Worm (Caenorhabditis elegans) whole organism, L4 larva: ENCODE measurements around the gene str-87.

ENCODE experiments used
- D1046.2 ChIP-seq: fragments of 200-800 bp; sonication (Bioruptor generic); IDR thresholded peaks from 2 replicates; pipeline ENCODE4 v1.3.6; 2022; ENCODE audit warnings: missing genetic modification characterization, missing compliant biosample characterization
- F10B5.3 ChIP-seq: sonication (generic microtip); optimal IDR thresholded peaks from 2 replicates; lab custom pipeline; 2016; ENCODE audit warnings: mild to moderate bottlenecking, missing genetic modification characterization, missing compliant biosample characterization
- F26F4.8 ChIP-seq: fragments of 200-800 bp; sonication (Bioruptor generic); conservative IDR thresholded peaks from 2 replicates; pipeline ENCODE4 v1.3.6; 2022; ENCODE audit warnings: missing genetic modification characterization, missing compliant biosample characterization
- F44E2.7 ChIP-seq: fragments of 200-800 bp; sonication (Bioruptor generic); IDR thresholded peaks from 2 replicates; pipeline ENCODE4 v2.1.2; 2022; ENCODE audit warnings: missing genetic modification characterization, missing compliant biosample characterization
- R02D3.7 ChIP-seq: fragments of 150-350 bp; sonication (generic microtip); optimal IDR thresholded peaks from 3 replicates; lab custom pipeline; 2014; ENCODE audit warnings: missing biosample characterization, missing genetic modification characterization
- T26A8.4 ChIP-seq: fragments of 200-800 bp; sonication (Bioruptor generic); IDR thresholded peaks from 2 replicates; pipeline ENCODE4 v1.3.6; 2022; ENCODE audit warnings: missing genetic modification characterization, missing compliant biosample characterization
- Y48G9A.11 ChIP-seq: fragments of 200-800 bp; sonication (Bioruptor generic); IDR thresholded peaks from 2 replicates; pipeline ENCODE4 v1.3.6; 2022; ENCODE audit warnings: missing genetic modification reagents, missing genetic modification characterization, missing compliant biosample characterization
- ZK546.5 ChIP-seq, 2 experiments: sonication (generic microtip); optimal IDR thresholded peaks; 2 replicates each; lab custom pipeline; 2017; ENCODE audit warnings: missing biosample characterization in 2 of 2, missing genetic modification characterization in 2 of 2
- aha-1 ChIP-seq: fragments of 150-350 bp; peaks from one replicate; lab custom pipeline; 2014; ENCODE audit warnings: missing biosample characterization, missing genetic modification characterization
- ama-1 ChIP-seq: fragments of 150-350 bp; optimal IDR thresholded peaks from 2 replicates; lab custom pipeline; 2014; ENCODE audit warnings: inconsistent platforms, mixed read lengths
- attf-4 ChIP-seq: sonication (generic microtip); optimal IDR thresholded peaks from 3 replicates; lab custom pipeline; 2017; ENCODE audit warnings: missing biosample characterization, missing genetic modification characterization
- ceh-32 ChIP-seq: sonication (generic microtip); optimal IDR thresholded peaks from 2 replicates; lab custom pipeline; 2016; ENCODE audit warnings: mild to moderate bottlenecking, missing genetic modification characterization, missing compliant biosample characterization; ENCODE audit not compliant: poor library complexity
- ceh-44 ChIP-seq: fragments of 200-800 bp; sonication (Bioruptor generic); IDR thresholded peaks from 2 replicates; pipeline ENCODE4 v1.3.6; 2022; ENCODE audit warnings: missing genetic modification reagents, missing genetic modification characterization, missing compliant biosample characterization
- ces-1 ChIP-seq: fragments of 150-350 bp; sonication (generic microtip); optimal IDR thresholded peaks from 4 replicates; lab custom pipeline; 2014; ENCODE audit warnings: missing biosample characterization, missing genetic modification reagents, missing genetic modification characterization
- cey-2 ChIP-seq: sonication (generic microtip); optimal IDR thresholded peaks from 3 replicates; lab custom pipeline; 2017; ENCODE audit warnings: missing genetic modification characterization, mild to moderate bottlenecking, missing compliant biosample characterization, antibody characterized with exemption, borderline replicate concordance; ENCODE audit not compliant: insufficient read depth
- dmd-8 ChIP-seq: fragments of 200-800 bp; sonication (Bioruptor generic); IDR thresholded peaks from 2 replicates; pipeline ENCODE4 v1.3.6; 2022; ENCODE audit warnings: missing genetic modification characterization, missing compliant biosample characterization
- dpl-1 ChIP-seq: fragments of 150-350 bp; optimal IDR thresholded peaks from 2 replicates; lab custom pipeline; 2014; ENCODE audit warnings: missing biosample characterization, missing genetic modification reagents, missing genetic modification characterization
- duxl-1 ChIP-seq: sonication (generic microtip); optimal IDR thresholded peaks from 2 replicates; lab custom pipeline; 2016; ENCODE audit warnings: mild to moderate bottlenecking, missing genetic modification characterization, moderate library complexity, missing compliant biosample characterization; ENCODE audit not compliant: poor library complexity
- egl-27 ChIP-seq: sonication (generic microtip); optimal IDR thresholded peaks from 3 replicates; lab custom pipeline; 2017; ENCODE audit warnings: missing biosample characterization, missing genetic modification reagents, missing genetic modification characterization
- fos-1 ChIP-seq: fragments of 150-350 bp; optimal IDR thresholded peaks from 2 replicates; lab custom pipeline; 2014; ENCODE audit warnings: missing biosample characterization, missing genetic modification characterization
- gei-8 ChIP-seq: fragments of 200-800 bp; sonication (Bioruptor generic); optimal IDR thresholded peaks from 2 replicates; lab custom pipeline; 2018; ENCODE audit warnings: mild to moderate bottlenecking, missing genetic modification characterization, missing compliant biosample characterization
- hif-1 ChIP-seq, 2 experiments: sonication (generic microtip); optimal IDR thresholded peaks; 2 replicates each; lab custom pipeline; 2016 to 2017; ENCODE audit warnings: missing compliant biosample characterization in 2 of 2, missing genetic modification characterization in 2 of 2, missing genetic modification reagents in 2 of 2, missing genotype in 2 of 2, mild to moderate bottlenecking in 1 of 2
- jun-1 ChIP-seq: fragments of 150-350 bp; optimal IDR thresholded peaks from 2 replicates; lab custom pipeline; 2014; ENCODE audit warnings: missing biosample characterization, missing genetic modification reagents, missing genetic modification characterization
- lim-7 ChIP-seq: fragments of 200-800 bp; sonication (Bioruptor generic); IDR thresholded peaks from 2 replicates; pipeline ENCODE4 v1.3.6; 2022; ENCODE audit warnings: missing genetic modification characterization, missing compliant biosample characterization
- lin-1 ChIP-seq: fragments of 200-800 bp; sonication (Bioruptor generic); IDR thresholded peaks from 2 replicates; pipeline ENCODE4 v1.3.6; 2022; ENCODE audit warnings: missing genetic modification reagents, missing genetic modification characterization, missing compliant biosample characterization
- lin-15B ChIP-seq: fragments of 150-350 bp; sonication (generic microtip); optimal IDR thresholded peaks from 3 replicates; lab custom pipeline; 2014; ENCODE audit warnings: missing biosample characterization, missing genetic modification characterization
- lin-38 ChIP-seq: fragments of 200-800 bp; sonication (Bioruptor generic); IDR thresholded peaks from 2 replicates; pipeline ENCODE4 v1.3.6; 2022; ENCODE audit warnings: missing genetic modification reagents, missing genetic modification characterization, missing compliant biosample characterization
- lsy-2 ChIP-seq, 2 experiments: fragments of 150-350 bp in 1 of 2; sonication (generic microtip) in 1 of 2; optimal IDR thresholded peaks; 2 replicates each; lab custom pipeline; 2014 to 2017; ENCODE audit warnings: missing biosample characterization in 2 of 2, missing genetic modification characterization in 2 of 2
- madf-5 ChIP-seq, 2 experiments: fragments of 200-800 bp; sonication (Bioruptor generic); IDR thresholded peaks; 2 replicates each; pipeline ENCODE4 v1.3.6; 2022; ENCODE audit warnings: missing compliant biosample characterization in 2 of 2, missing genetic modification characterization in 2 of 2
- madf-9 ChIP-seq: fragments of 200-800 bp; sonication (Bioruptor generic); conservative IDR thresholded peaks from 2 replicates; pipeline ENCODE4 v1.3.6; 2022; ENCODE audit warnings: missing genetic modification reagents, missing genetic modification characterization, missing compliant biosample characterization
- mep-1 ChIP-seq: fragments of 150-350 bp; sonication (generic microtip); optimal IDR thresholded peaks from 3 replicates; lab custom pipeline; 2014; ENCODE audit warnings: missing biosample characterization, missing genetic modification characterization
- mxl-2 ChIP-seq: fragments of 200-800 bp; sonication (Bioruptor generic); conservative IDR thresholded peaks from 2 replicates; pipeline ENCODE4 v1.3.6; 2022; ENCODE audit warnings: missing genetic modification reagents, missing genetic modification characterization, missing compliant biosample characterization
- nhr-102 ChIP-seq: sonication (generic microtip); optimal IDR thresholded peaks from 2 replicates; lab custom pipeline; 2016; ENCODE audit warnings: mild to moderate bottlenecking, missing genetic modification characterization, moderate library complexity, missing compliant biosample characterization
- nhr-11 ChIP-seq: fragments of 150-350 bp; optimal IDR thresholded peaks from 2 replicates; lab custom pipeline; 2014; ENCODE audit warnings: missing biosample characterization, missing genetic modification characterization
- nhr-237 ChIP-seq: sonication (generic microtip); optimal IDR thresholded peaks from 2 replicates; lab custom pipeline; 2017; ENCODE audit warnings: missing biosample characterization, missing genetic modification characterization
- nhr-28 ChIP-seq: fragments of 150-350 bp; optimal IDR thresholded peaks from 2 replicates; lab custom pipeline; 2014; ENCODE audit warnings: missing biosample characterization, missing genetic modification characterization
- nhr-41 ChIP-seq: fragments of 200-800 bp; sonication (Bioruptor generic); IDR thresholded peaks from 2 replicates; pipeline ENCODE4 v1.3.6; 2022; ENCODE audit warnings: missing genetic modification reagents, missing genetic modification characterization, missing compliant biosample characterization
- nhr-42 ChIP-seq: fragments of 200-800 bp; sonication (Bioruptor generic); IDR thresholded peaks from 2 replicates; pipeline ENCODE4 v1.3.6; 2022; ENCODE audit warnings: missing genetic modification characterization, missing compliant biosample characterization
- nhr-48 ChIP-seq: sonication (generic microtip); optimal IDR thresholded peaks from 2 replicates; lab custom pipeline; 2016; ENCODE audit warnings: mild to moderate bottlenecking, missing genetic modification characterization, missing compliant biosample characterization
- php-3 ChIP-seq: fragments of 200-800 bp; sonication (Bioruptor generic); IDR thresholded peaks from 2 replicates; pipeline ENCODE4 v1.3.6; 2022; ENCODE audit warnings: missing genetic modification reagents, missing genetic modification characterization, missing compliant biosample characterization
- saeg-2 ChIP-seq: fragments of 200-800 bp; sonication (Bioruptor generic); IDR thresholded peaks from 2 replicates; pipeline ENCODE4 v1.3.6; 2022; ENCODE audit warnings: missing genetic modification reagents, missing genetic modification characterization, missing compliant biosample characterization
- snpc-1.2 ChIP-seq: fragments of 200-800 bp; sonication (Bioruptor generic); IDR thresholded peaks from 2 replicates; pipeline ENCODE4 v1.3.6; 2022; ENCODE audit warnings: missing genetic modification reagents, missing genetic modification characterization, missing compliant biosample characterization
- spr-3 ChIP-seq: fragments of 200-800 bp; sonication (Bioruptor generic); optimal IDR thresholded peaks from 2 replicates; lab custom pipeline; 2018; ENCODE audit warnings: mild to moderate bottlenecking, missing genetic modification characterization, missing compliant biosample characterization
- unc-62 ChIP-seq, 3 experiments: fragments of 150-350 bp in 1 of 3; sonication (generic microtip); optimal IDR thresholded peaks in 2 of 3; peaks in 1 of 3; 1 replicate in 1 of 3; 2 replicates in 2 of 3; lab custom pipeline; 2014 to 2017; ENCODE audit warnings: missing biosample characterization in 3 of 3, missing genetic modification characterization in 3 of 3, missing genetic modification reagents in 3 of 3, missing genotype in 1 of 3
- vab-7 ChIP-seq: fragments of 200-800 bp; sonication (Bioruptor generic); IDR thresholded peaks from 2 replicates; pipeline ENCODE4 v1.3.6; 2022; ENCODE audit warnings: missing genetic modification reagents, missing genetic modification characterization, missing compliant biosample characterization
- zfp-2 ChIP-seq: sonication (generic microtip); optimal IDR thresholded peaks from 2 replicates; lab custom pipeline; 2016; ENCODE audit warnings: mild to moderate bottlenecking, missing genetic modification characterization, missing compliant biosample characterization
- zip-2 ChIP-seq: fragments of 150-350 bp; optimal IDR thresholded peaks from 2 replicates; lab custom pipeline; 2014; ENCODE audit warnings: missing biosample characterization, missing genetic modification characterization
- ztf-7 ChIP-seq: fragments of 150-350 bp; optimal IDR thresholded peaks from 2 replicates; lab custom pipeline; 2014; ENCODE audit warnings: missing biosample characterization, missing genetic modification characterization

str-87 gene

DNA sequence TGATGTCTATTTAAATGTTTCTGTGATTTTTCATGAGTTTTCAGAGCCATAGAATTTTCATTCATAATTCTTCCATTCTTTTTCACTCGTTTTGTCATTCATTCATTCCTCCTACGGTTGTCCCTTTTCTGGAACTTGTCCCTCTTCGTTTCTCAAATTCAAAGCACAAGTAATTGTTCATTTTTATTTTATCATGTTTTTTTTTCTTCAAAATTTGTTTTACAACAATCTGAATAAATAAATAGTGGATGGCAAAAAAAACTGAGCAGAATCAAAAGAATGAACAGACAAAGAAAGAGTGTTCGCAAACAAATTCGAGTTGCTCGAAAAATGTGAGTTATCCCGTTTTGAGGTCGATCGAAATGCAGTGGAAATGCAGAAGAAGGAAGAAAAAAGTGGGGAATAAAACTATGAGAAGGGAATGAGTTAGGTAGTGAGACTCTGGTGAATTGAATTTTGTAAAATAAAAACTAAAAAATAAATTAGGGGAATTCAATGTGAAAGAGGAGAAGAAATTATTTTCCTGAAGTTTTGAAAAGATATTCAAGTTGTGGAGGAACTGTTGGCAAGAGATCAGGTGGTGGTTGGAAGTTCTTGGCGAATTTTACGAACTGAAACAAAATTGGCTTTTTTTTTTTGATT, 48.5 kb downstream of the str-87 start (continued):
- TF ChIP-seq saeg-2 (GFP tag; lab: Robert Waterston, UW) (no peak), ceh-32 (no peak), lin-38 (peak; percentile 29; the same call in 1 of the 2 replicates), ama-1 (lab: Kevin White, UChicago) (peak; percentile 59), fos-1 (no peak), lin-15B (no peak), duxl-1 (no peak), ZK546.5 (tag; optimal IDR thresholded peaks at IDR 0.05; lab: Kevin White, UChicago) (no peak), R02D3.7 (tag; lab: Kevin White, UChicago) (no peak), attf-4 (no peak), nhr-11 (no peak), gei-8 (GFP tag; lab: Kevin White, UChicago) (no peak), madf-5 (GFP tag; IDR thresholded peaks at IDR 0.05; lab: Robert Waterston, UW) (no peak), F10B5.3 (no peak), php-3 (0 out of 2 replicates have a peak, but pooled peaks have one; percentile 48), mep-1 (tag; lab: Kevin White, UChicago) (peak; percentile 44), D1046.2 (GFP tag; lab: Robert Waterston, UW) (no peak), nhr-237 (tag; lab: Kevin White, UChicago) (no peak), zip-2 (peak; percentile 55), spr-3 (GFP tag; lab: Kevin White, UChicago) (no peak), snpc-1.2 (GFP tag; lab: Robert Waterston, UW) (no peak), hif-1 (tag; optimal IDR thresholded peaks at IDR 0.05; lab: Kevin White, UChicago) (no peak), nhr-48 (tag; lab: Kevin White, UChicago) (no peak), lim-7 (GFP tag; lab: Robert Waterston, UW) (0 out of 2 replicates have a peak, but pooled peaks have one; percentile 35), nhr-28 (tag; lab: Kevin White, UChicago) (no peak)

DNA sequence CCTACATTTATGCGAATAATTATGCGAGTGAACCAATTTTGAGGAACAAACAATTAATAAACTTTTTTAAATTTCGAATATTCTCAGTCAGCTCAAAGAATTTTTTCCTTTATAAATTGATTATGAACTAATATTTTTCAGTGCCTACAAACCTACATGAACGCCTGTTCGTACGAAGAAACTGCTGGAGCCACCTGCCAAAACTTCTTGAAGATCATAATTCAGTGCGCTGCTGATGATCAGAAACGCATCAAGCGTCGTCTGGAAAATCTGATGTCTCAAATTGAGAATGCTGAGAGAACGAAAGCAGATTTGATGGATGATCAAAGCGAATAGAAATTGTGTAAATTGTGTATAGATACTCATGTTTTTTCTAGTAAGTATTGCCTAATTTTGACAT, 49.1 kb downstream of the str-87 start:
- TF ChIP-seq zfp-2 (tag; lab: Kevin White, UChicago) (no peak), lin-1 (no peak), F26F4.8 (GFP tag; lab: Robert Waterston, UW) (no peak), jun-1 (tag; lab: Kevin White, UChicago) (no peak), nhr-41 (no peak), lsy-2 (tag; optimal IDR thresholded peaks at IDR 0.05; lab: Kevin White, UChicago) (no peak), nhr-42 (GFP tag; lab: Robert Waterston, UW) (no peak), nhr-48 (tag; lab: Kevin White, UChicago) (no peak), dmd-8 (GFP tag; lab: Robert Waterston, UW) (0 out of 2 replicates have a peak, but pooled peaks have one; percentile 57), php-3 (no peak), madf-9 (GFP tag; lab: Robert Waterston, UW) (no peak; the same call in 1 of the 2 replicates), mxl-2 (no peak), lim-7 (GFP tag; lab: Robert Waterston, UW) (peak; percentile 35; the same call in 1 of the 2 replicates), lin-38 (no peak), nhr-11 (no peak), Y48G9A.11 (GFP tag; lab: Robert Waterston, UW) (no peak), nhr-102 (no peak), hif-1 (tag; optimal IDR thresholded peaks at IDR 0.05; lab: Kevin White, UChicago) (no peak), F44E2.7 (no peak), madf-5 (GFP tag; IDR thresholded peaks at IDR 0.05; lab: Robert Waterston, UW) (0 out of 4 replicates have a peak, but pooled peaks of 1 of the 2 experiments have one; percentile 37), ztf-7 (tag; lab: Kevin White, UChicago) (no peak), unc-62 (GFP tag; optimal IDR thresholded peaks at IDR 0.05 in 1 of 2; lab: Kevin White, UChicago) (peak in 1 of 2 experiments; percentile 12), unc-62 (tag; optimal IDR thresholded peaks at IDR 0.05; lab: Kevin White, UChicago) (no peak), cey-2 (tag; lab: Kevin White, UChicago) (no peak), ces-1 (GFP tag; lab: Kevin White, UChicago) (no peak), aha-1 (tag; lab: Kevin White, UChicago) (no peak), egl-27 (tag; lab: Kevin White, UChicago) (no peak), snpc-1.2 (GFP tag; lab: Robert Waterston, UW) (no peak; the same call in 1 of the 2 replicates), vab-7 (GFP tag; lab: Robert Waterston, UW) (peak; percentile 18; the same call in 1 of the 2 replicates), ceh-44 (GFP tag; lab: Robert Waterston, UW) (no peak), T26A8.4 (GFP tag; lab: Robert Waterston, UW) (no peak), ZK546.5 (tag; optimal IDR thresholded peaks at IDR 0.05; lab: Kevin White, UChicago) (no peak), dpl-1 (GFP tag; lab: Kevin White, UChicago) (no peak), attf-4 (no peak)
